Worm (Caenorhabditis elegans): ENCODE measurements around the gene eif-2Balpha.
A peak's percentile ranks its signal among the peaks of the same experiment; 100 is the strongest.

ce11 chrIII:9546016-9546659 lies 3.2 kb downstream of the eif-2Balpha start, which contains the start of gene unc-16:
- TF ChIP-seq unc-130 (GFP tag; optimal IDR thresholded peaks at IDR 0.05) (no peak), K12H6.12 (tag; optimal IDR thresholded peaks at IDR 0.05) (peak; percentile 72), F23B12.7 (tag; optimal IDR thresholded peaks at IDR 0.05; ENCODE audit: insufficient read depth) (no peak), D2030.7 (GFP tag; IDR thresholded peaks at IDR 0.05) (no peak), nhr-90 (tag; optimal IDR thresholded peaks at IDR 0.05) (no peak), unc-62 (GFP tag; optimal IDR thresholded peaks at IDR 0.05) (peak; percentile 72), ceh-79 (tag; optimal IDR thresholded peaks at IDR 0.05) (no peak), nfya-1 (tag; optimal IDR thresholded peaks at IDR 0.05; ENCODE audit: borderline replicate concordance, insufficient read depth) (no peak), nhr-179 (tag; optimal IDR thresholded peaks at IDR 0.05) (no peak), hrde-1 (tag; optimal IDR thresholded peaks at IDR 0.05; ENCODE audit: borderline replicate concordance) (no peak), F33H1.4 (GFP tag; IDR thresholded peaks at IDR 0.05) (peak; percentile 50; the same call in 1 of the 2 replicates), fkh-3 (tag; optimal IDR thresholded peaks at IDR 0.05) (no peak), lag-1 (GFP tag; IDR thresholded peaks at IDR 0.05) (no peak)

All from whole organism, young adult.